Fruit fly (Drosophila melanogaster) whole organism, embryonic: ENCODE results near the gene CG16779.

ENCODE experiments used
- Atf3 ChIP-seq: fragments of 200-800 bp; sonication (Bioruptor generic); optimal IDR thresholded peaks from 3 replicates; lab custom pipeline; 2016; ENCODE audit warnings: missing biosample characterization, missing genetic modification characterization
- CG10209 ChIP-seq: fragments of 200-800 bp; sonication (Bioruptor generic); optimal IDR thresholded peaks from 3 replicates; lab custom pipeline; 2017; ENCODE audit warnings: missing biosample characterization, mild to moderate bottlenecking, missing genetic modification characterization, missing genetic modification reagents
- CG10321 ChIP-seq: fragments of 200-800 bp; sonication (Bioruptor generic); IDR thresholded peaks from 2 replicates; pipeline ENCODE4 v1.3.6; 2022; ENCODE audit warnings: missing biosample characterization, missing genetic modification characterization
- CG11723 ChIP-seq: fragments of 200-800 bp; sonication (Bioruptor generic); optimal IDR thresholded peaks from 2 replicates; lab custom pipeline; 2017; ENCODE audit warnings: missing biosample characterization, mild to moderate bottlenecking, missing genetic modification characterization
- CG14710 ChIP-seq: fragments of 200-800 bp; sonication (Bioruptor generic); optimal IDR thresholded peaks from 3 replicates; lab custom pipeline; 2019; ENCODE audit warnings: missing biosample characterization, mild to moderate bottlenecking, missing genetic modification characterization, moderate library complexity
- CG15696 ChIP-seq: fragments of 200-800 bp; sonication (Bioruptor generic); optimal IDR thresholded peaks from 2 replicates; lab custom pipeline; 2019; ENCODE audit warnings: missing biosample characterization, mild to moderate bottlenecking, missing genetic modification characterization, moderate library complexity
- CG17829 ChIP-seq: fragments of 200-800 bp; optimal IDR thresholded peaks from 2 replicates; lab custom pipeline; 2019; ENCODE audit warnings: missing biosample characterization, mild to moderate bottlenecking, missing genetic modification characterization, moderate library complexity
- CG1832 ChIP-seq: fragments of 200-800 bp; sonication (Bioruptor generic); optimal IDR thresholded peaks from 2 replicates; lab custom pipeline; 2017; ENCODE audit warnings: missing biosample characterization, mild to moderate bottlenecking, missing genetic modification characterization, inconsistent platforms
- CG18764 ChIP-seq: fragments of 200-800 bp; sonication (Bioruptor generic); optimal IDR thresholded peaks from 3 replicates; lab custom pipeline; 2016; ENCODE audit warnings: missing biosample characterization, missing genetic modification characterization
- CG2129 ChIP-seq: fragments of 200-800 bp; sonication (Bioruptor generic); IDR thresholded peaks from 2 replicates; pipeline ENCODE4 v1.3.6; 2022; ENCODE audit warnings: missing biosample characterization, missing genetic modification characterization; ENCODE audit not compliant: partially characterized antibody
- CG2889 ChIP-seq: fragments of 200-800 bp; sonication (Bioruptor generic); IDR thresholded peaks from 3 replicates; pipeline ENCODE4 v1.3.6; 2022; ENCODE audit warnings: missing biosample characterization, missing genetic modification characterization
- CG33557 ChIP-seq: fragments of 200-800 bp; sonication (Bioruptor generic); optimal IDR thresholded peaks from 2 replicates; lab custom pipeline; 2019; ENCODE audit warnings: missing biosample characterization, mild to moderate bottlenecking, missing genetic modification characterization, moderate library complexity
- CG34376 ChIP-seq: fragments of 200-800 bp; sonication (Bioruptor generic); optimal IDR thresholded peaks from 2 replicates; lab custom pipeline; 2018; ENCODE audit warnings: missing biosample characterization, mild to moderate bottlenecking, missing genetic modification characterization
- CG3726 ChIP-seq: fragments of 200-800 bp; sonication (Bioruptor generic); IDR thresholded peaks from 3 replicates; pipeline ENCODE4, ENCODE4 v1.3.6; 2022; ENCODE audit warnings: missing biosample characterization, missing genetic modification characterization
- CG3838 ChIP-seq: fragments of 200-800 bp; sonication (Bioruptor generic); optimal IDR thresholded peaks from 3 replicates; lab custom pipeline; 2016; ENCODE audit warnings: missing biosample characterization, missing genetic modification characterization
- CG42726 ChIP-seq: fragments of 200-800 bp; sonication (Bioruptor generic); IDR thresholded peaks from 2 replicates; pipeline ENCODE4 v1.3.6; 2022; ENCODE audit warnings: missing biosample characterization, missing genetic modification characterization; ENCODE audit not compliant: partially characterized antibody
- CG4854 ChIP-seq: fragments of 200-800 bp; sonication (Bioruptor generic); optimal IDR thresholded peaks from 2 replicates; lab custom pipeline; 2016; ENCODE audit warnings: missing biosample characterization, missing genetic modification characterization, inconsistent platforms
- CG7928 ChIP-seq: fragments of 200-800 bp; sonication (Bioruptor generic); optimal IDR thresholded peaks from 2 replicates; lab custom pipeline; 2017; ENCODE audit warnings: missing biosample characterization, mild to moderate bottlenecking, missing genetic modification characterization
- CG7963 ChIP-seq: fragments of 200-800 bp; sonication (Bioruptor generic); IDR thresholded peaks from 3 replicates; pipeline ENCODE4 v1.3.6; 2022; ENCODE audit warnings: missing biosample characterization, missing genetic modification characterization; ENCODE audit not compliant: partially characterized antibody
- CG8924 ChIP-seq: fragments of 200-800 bp; optimal IDR thresholded peaks from 3 replicates; lab custom pipeline; 2019; ENCODE audit warnings: missing biosample characterization, mild to moderate bottlenecking, missing genetic modification characterization, moderate library complexity
- CG8944 ChIP-seq: fragments of 200-800 bp; sonication (Bioruptor generic); optimal IDR thresholded peaks from 3 replicates; lab custom pipeline; 2016; ENCODE audit warnings: missing biosample characterization, missing genetic modification characterization
- CG9797 ChIP-seq: fragments of 200-800 bp; sonication (Bioruptor generic); optimal IDR thresholded peaks from 3 replicates; lab custom pipeline; 2018; ENCODE audit warnings: missing biosample characterization, mild to moderate bottlenecking, missing genetic modification characterization
- CG9876 ChIP-seq: fragments of 200-800 bp; sonication (Bioruptor generic); optimal IDR thresholded peaks from 2 replicates; lab custom pipeline; 2016; ENCODE audit warnings: missing biosample characterization, missing genetic modification characterization
- CG9932 ChIP-seq: fragments of 200-800 bp; sonication (Bioruptor generic); IDR thresholded peaks from 2 replicates; pipeline ENCODE4 v1.3.6; 2022; ENCODE audit warnings: missing biosample characterization, missing genetic modification characterization
- Chrac-16 ChIP-seq: fragments of 200-800 bp; sonication (Bioruptor generic); optimal IDR thresholded peaks from 3 replicates; lab custom pipeline; 2016; ENCODE audit warnings: missing biosample characterization, missing genetic modification characterization
- CkIIα-i1 ChIP-seq: fragments of 200-800 bp; sonication (Bioruptor generic); IDR thresholded peaks from 2 replicates; pipeline ENCODE4 v1.3.6; 2022; ENCODE audit warnings: missing biosample characterization, missing genetic modification characterization
- Deaf1 ChIP-seq: fragments of 200-800 bp; optimal IDR thresholded peaks from 3 replicates; lab custom pipeline; 2019; ENCODE audit warnings: missing biosample characterization, mild to moderate bottlenecking, missing genetic modification characterization, moderate library complexity
- Dip3 ChIP-seq: fragments of 200-800 bp; sonication (Bioruptor generic); optimal IDR thresholded peaks from 3 replicates; lab custom pipeline; 2016; ENCODE audit warnings: missing biosample characterization, missing genetic modification characterization
- E2f2 ChIP-seq: fragments of 200-800 bp; sonication (Bioruptor generic); IDR thresholded peaks from 2 replicates; pipeline ENCODE4 v1.3.6; 2022; ENCODE audit warnings: missing biosample characterization, missing genetic modification characterization
- Eip74EF ChIP-seq, 2 experiments: fragments of 200-800 bp in 1 of 2; fragments of >200 bp in 1 of 2; sonication (Bioruptor generic) in 1 of 2; optimal IDR thresholded peaks; 2 replicates each; lab custom pipeline; 2017 to 2019; ENCODE audit warnings: missing biosample characterization in 2 of 2, missing genetic modification characterization in 2 of 2, mild to moderate bottlenecking in 1 of 2, moderate library complexity in 1 of 2
- Gug ChIP-seq: fragments of 200-800 bp; sonication (Bioruptor generic); IDR thresholded peaks from 4 replicates; pipeline ENCODE4 v1.3.6; 2022; ENCODE audit warnings: missing biosample characterization, missing genetic modification characterization
- Hr3 ChIP-seq: fragments of 200-800 bp; sonication (Bioruptor generic); optimal IDR thresholded peaks from 3 replicates; lab custom pipeline; 2016; ENCODE audit warnings: missing biosample characterization, missing genetic modification characterization
- MTF-1 ChIP-seq: fragments of 200-800 bp; sonication (Bioruptor generic); optimal IDR thresholded peaks from 2 replicates; lab custom pipeline; 2018; ENCODE audit warnings: missing biosample characterization, mild to moderate bottlenecking, missing genetic modification characterization, borderline replicate concordance
- Rfx ChIP-seq: fragments of 200-800 bp; sonication (Bioruptor generic); IDR thresholded peaks from 2 replicates; pipeline ENCODE4 v1.3.6; 2022; ENCODE audit warnings: missing biosample characterization, missing genetic modification characterization
- bowl ChIP-seq: fragments of 200-800 bp; sonication (Bioruptor generic); IDR thresholded peaks from 2 replicates; pipeline ENCODE4 v1.3.6; 2022; ENCODE audit warnings: missing biosample characterization, missing genetic modification characterization
- chn ChIP-seq: fragments of 200-800 bp; sonication (Bioruptor generic); optimal IDR thresholded peaks from 2 replicates; lab custom pipeline; 2016; ENCODE audit warnings: missing biosample characterization, missing genetic modification characterization
- danr ChIP-seq: fragments of 200-800 bp; sonication (Bioruptor generic); IDR thresholded peaks from 2 replicates; pipeline ENCODE4 v1.3.6; 2022; ENCODE audit warnings: missing biosample characterization, missing genetic modification characterization
- dm ChIP-seq: fragments of 200-800 bp; sonication (Bioruptor generic); optimal IDR thresholded peaks from 3 replicates; lab custom pipeline; 2016; ENCODE audit warnings: missing biosample characterization, missing genetic modification characterization
- gce ChIP-seq: fragments of 200-800 bp; sonication (Bioruptor generic); IDR thresholded peaks from 3 replicates; pipeline ENCODE4 v1.3.6; 2022; ENCODE audit warnings: missing biosample characterization, missing genetic modification characterization
- gsb ChIP-seq: fragments of 200-800 bp; sonication (Bioruptor generic); IDR thresholded peaks from 2 replicates; pipeline ENCODE4 v1.3.6; 2022; ENCODE audit warnings: missing biosample characterization, missing genetic modification characterization
- h ChIP-seq: fragments of >200 bp; optimal IDR thresholded peaks from 2 replicates; lab custom pipeline; 2017
- her ChIP-seq: fragments of 200-800 bp; sonication (Bioruptor generic); optimal IDR thresholded peaks from 2 replicates; lab custom pipeline; 2016; ENCODE audit warnings: missing biosample characterization, missing genetic modification characterization
- lilli ChIP-seq: fragments of 200-800 bp; sonication (Bioruptor generic); optimal IDR thresholded peaks from 3 replicates; lab custom pipeline; 2016; ENCODE audit warnings: missing biosample characterization, missing genetic modification characterization
- nom ChIP-seq: fragments of 200-800 bp; sonication (Bioruptor generic); optimal IDR thresholded peaks from 2 replicates; lab custom pipeline; 2017; ENCODE audit warnings: missing biosample characterization, missing genetic modification characterization, mild to moderate bottlenecking, moderate library complexity, missing genetic modification reagents
- pros ChIP-seq: fragments of 200-800 bp; sonication (Bioruptor generic); optimal IDR thresholded peaks from 3 replicates; lab custom pipeline; 2019; ENCODE audit warnings: missing biosample characterization, mild to moderate bottlenecking, missing genetic modification characterization, moderate library complexity
- sens ChIP-seq: fragments of 200-800 bp; sonication (Bioruptor generic); peaks from one replicate; lab custom pipeline; 2016; ENCODE audit warnings: missing biosample characterization, missing genetic modification characterization
- vnd ChIP-seq: fragments of 200-800 bp; sonication (Bioruptor generic); IDR thresholded peaks from 3 replicates; pipeline ENCODE4 v1.3.6; 2022; ENCODE audit warnings: missing biosample characterization, missing genetic modification characterization; ENCODE audit not compliant: partially characterized antibody
- vvl ChIP-seq: fragments of 200-800 bp; sonication (Bioruptor generic); IDR thresholded peaks from 2 replicates; pipeline ENCODE4 v1.3.6; 2022; ENCODE audit warnings: missing biosample characterization, missing genetic modification characterization
- yki ChIP-seq: fragments of >200 bp; optimal IDR thresholded peaks from 3 replicates; lab custom pipeline; 2018

The CG16779 gene

DNA sequence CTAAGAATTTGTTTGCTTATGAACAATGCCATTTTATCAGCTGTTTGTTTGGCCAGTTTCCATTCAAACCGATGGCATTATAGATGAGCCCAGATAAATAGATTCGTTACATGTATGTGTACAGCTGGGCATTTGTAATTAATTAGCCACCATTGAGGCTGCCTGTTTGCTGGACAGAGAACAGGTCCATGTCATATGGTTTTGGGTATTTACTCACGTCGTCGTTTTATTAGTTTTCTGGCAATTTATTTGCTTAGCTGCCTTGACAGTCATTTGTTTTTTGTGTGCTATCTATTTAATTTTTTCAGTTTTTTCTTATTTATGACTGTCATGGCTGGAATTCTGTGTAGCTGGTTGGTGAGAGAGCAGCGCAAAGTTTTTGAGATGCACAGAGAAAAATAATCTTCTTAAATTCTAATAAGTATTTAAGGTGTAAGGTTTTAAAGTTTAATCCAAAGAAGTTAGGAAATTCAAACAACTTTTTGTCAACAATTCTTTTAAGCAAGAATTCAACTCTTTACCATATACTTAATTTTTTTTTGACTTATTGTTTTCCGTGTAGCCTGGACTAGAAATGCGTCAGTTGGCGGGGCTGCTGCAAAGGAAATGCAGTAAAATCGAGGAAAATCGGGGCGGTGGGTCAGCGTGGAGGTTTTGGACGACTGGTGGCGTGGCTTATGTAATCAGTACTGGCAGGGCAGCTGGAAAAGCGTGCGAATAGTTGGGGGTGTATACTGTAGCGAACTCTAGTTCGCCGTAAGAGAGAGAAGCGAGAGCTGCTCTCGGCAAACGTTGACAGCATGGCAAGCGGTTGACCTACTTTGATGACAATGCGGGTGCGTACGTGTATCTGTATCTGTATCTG lies 58.7 kb downstream of the CG16779 start (continued):
- TF ChIP-seq CG14710, result peak; percentile 67
- peak; percentile 19 for TF ChIP-seq CG9876
- peak; percentile 38 for TF ChIP-seq MTF-1 (GFP tag; lab: Kevin White, UChicago)
- TF ChIP-seq CG8944, result peak; percentile 67
- peak; percentile 71 for TF ChIP-seq Chrac-16 (GFP tag; lab: Kevin White, UChicago)
- no peak for TF ChIP-seq CG9797 (GFP tag; lab: Kevin White, UChicago)
- TF ChIP-seq vvl (GFP tag; lab: Robert Waterston, UW), result peak; percentile 95
- peak; percentile 72 for TF ChIP-seq CkIIα-i1 (GFP tag; lab: Robert Waterston, UW)
- peak; percentile 73; the same call in 1 of the 2 replicates for TF ChIP-seq bowl (GFP tag; lab: Robert Waterston, UW)
- peak; percentile 64; the same call in 3 of the 4 replicates for TF ChIP-seq Gug (GFP tag; lab: Robert Waterston, UW)
- TF ChIP-seq sens (GFP tag; lab: Kevin White, UChicago), result peak; percentile 97
- no peak for TF ChIP-seq pros (GFP tag; lab: Kevin White, UChicago)
- TF ChIP-seq h (lab: Kevin White, UChicago), result no peak
- peak; percentile 84 for TF ChIP-seq CG10209
- TF ChIP-seq Dip3 (GFP tag; lab: Kevin White, UChicago), result peak; percentile 69
- no peak for TF ChIP-seq CG1832 (GFP tag; lab: Kevin White, UChicago)
- peak; percentile 56 for TF ChIP-seq CG34376 (GFP tag; lab: Kevin White, UChicago)
- TF ChIP-seq nom (GFP tag; lab: Kevin White, UChicago), result no peak
- peak; percentile 41 for TF ChIP-seq CG33557 (GFP tag; lab: Kevin White, UChicago)
- TF ChIP-seq CG2889 (GFP tag; lab: Robert Waterston, UW), result peak; percentile 85
- TF ChIP-seq CG17829 (tag; lab: Kevin White, UChicago), result peak; percentile 83
- peak; percentile 73 for TF ChIP-seq dm (GFP tag; lab: Kevin White, UChicago)
- TF ChIP-seq vnd (GFP tag; lab: Robert Waterston, UW), result no peak
- TF ChIP-seq CG7963 (GFP tag; lab: Robert Waterston, UW), result no peak
- peak; percentile 68 for TF ChIP-seq CG18764 (GFP tag; lab: Kevin White, UChicago)
- 0 out of 3 replicates have a peak, but pooled peaks have one; percentile 71 for TF ChIP-seq CG3726 (GFP tag; lab: Robert Waterston, UW)
- TF ChIP-seq E2f2 (GFP tag; lab: Robert Waterston, UW), result peak; percentile 74
- TF ChIP-seq Atf3 (GFP tag; lab: Kevin White, UChicago), result peak; percentile 79
- peak; percentile 16 for TF ChIP-seq CG7928 (GFP tag; lab: Kevin White, UChicago)
- TF ChIP-seq Deaf1 (tag; lab: Kevin White, UChicago), result peak; percentile 66
- TF ChIP-seq danr (GFP tag; lab: Robert Waterston, UW), result peak; percentile 57; the same call in 1 of the 2 replicates
- TF ChIP-seq lilli (GFP tag; lab: Kevin White, UChicago), result peak; percentile 86
- TF ChIP-seq gsb (GFP tag; lab: Robert Waterston, UW), result peak; percentile 76
- peak; percentile 91 for TF ChIP-seq CG8924 (tag; lab: Kevin White, UChicago)
- TF ChIP-seq CG15696 (tag; lab: Kevin White, UChicago), result peak; percentile 59
- no peak for TF ChIP-seq CG2129 (GFP tag; lab: Robert Waterston, UW)
- peak; percentile 65; the same call in 1 of the 2 replicates for TF ChIP-seq CG10321 (GFP tag; lab: Robert Waterston, UW)
- peak; percentile 89 for TF ChIP-seq Rfx (GFP tag; lab: Robert Waterston, UW)
- no peak for TF ChIP-seq CG42726 (GFP tag; lab: Robert Waterston, UW)
- peak; percentile 75 for TF ChIP-seq CG11723
- peak in 1 of 2 experiments; percentile 78 for TF ChIP-seq Eip74EF (GFP tag; optimal IDR thresholded peaks at IDR 0.05; lab: Kevin White, UChicago)
- peak; percentile 85 for TF ChIP-seq gce (GFP tag; lab: Robert Waterston, UW)
- peak; percentile 84 for TF ChIP-seq Hr3 (GFP tag; lab: Kevin White, UChicago)
- peak; percentile 79 for TF ChIP-seq CG9932 (GFP tag; lab: Robert Waterston, UW)
- peak; percentile 80 for TF ChIP-seq chn (GFP tag; lab: Kevin White, UChicago)
- peak; percentile 79 for TF ChIP-seq CG4854 (GFP tag; lab: Kevin White, UChicago)
- no peak for TF ChIP-seq yki (lab: Kevin White, UChicago)
- peak; percentile 65 for TF ChIP-seq her (GFP tag; lab: Kevin White, UChicago)
- peak; percentile 38 for TF ChIP-seq CG3838 (GFP tag; lab: Kevin White, UChicago)
